Fruit fly (Drosophila melanogaster) whole organism, embryonic: Measurements from ENCODE around the gene CG11905.

ENCODE experiments used
- B-H1 ChIP-seq: fragments of 200-800 bp; sonication (Bioruptor generic); IDR thresholded peaks from 3 replicates; pipeline ENCODE4 v1.3.6; 2022; ENCODE audit warnings: missing biosample characterization, missing genetic modification characterization
- Bgb ChIP-seq: fragments of 200-800 bp; sonication (Bioruptor generic); IDR thresholded peaks from 2 replicates; pipeline ENCODE4 v1.3.6; 2022; ENCODE audit warnings: missing biosample characterization, missing genetic modification characterization; ENCODE audit not compliant: partially characterized antibody
- CG10147 ChIP-seq: fragments of 200-800 bp; sonication (Bioruptor generic); optimal IDR thresholded peaks from 2 replicates; lab custom pipeline; 2019; ENCODE audit warnings: missing biosample characterization, mild to moderate bottlenecking, missing genetic modification characterization, moderate library complexity
- CG10366 ChIP-seq: fragments of 200-800 bp; sonication (Bioruptor generic); IDR thresholded peaks from 2 replicates; pipeline ENCODE4 v1.3.6; 2022; ENCODE audit warnings: missing biosample characterization, missing genetic modification characterization
- CG10431 ChIP-seq: fragments of 200-800 bp; sonication (Bioruptor generic); optimal IDR thresholded peaks from 3 replicates; lab custom pipeline; 2018; ENCODE audit warnings: missing biosample characterization, mild to moderate bottlenecking, missing genetic modification characterization
- CG11093 ChIP-seq: fragments of 200-800 bp; sonication (Bioruptor generic); IDR thresholded peaks from 3 replicates; pipeline ENCODE4 v1.3.6; 2022; ENCODE audit warnings: missing biosample characterization, missing genetic modification characterization
- CG11456 ChIP-seq: fragments of 200-800 bp; sonication (Bioruptor generic); IDR thresholded peaks from 3 replicates; pipeline ENCODE4 v1.3.6; 2022; ENCODE audit warnings: missing biosample characterization, missing genetic modification characterization
- CG12769 ChIP-seq: fragments of 200-800 bp; sonication (Bioruptor generic); optimal IDR thresholded peaks from 2 replicates; lab custom pipeline; 2019; ENCODE audit warnings: missing biosample characterization, mild to moderate bottlenecking, missing genetic modification characterization, moderate library complexity
- CG13287 ChIP-seq: fragments of 200-800 bp; sonication (Bioruptor generic); IDR thresholded peaks from 2 replicates; pipeline ENCODE4 v1.3.6; 2022; ENCODE audit warnings: missing biosample characterization, missing genetic modification characterization; ENCODE audit not compliant: partially characterized antibody
- CG18599 ChIP-seq: fragments of 200-800 bp; sonication (Bioruptor generic); optimal IDR thresholded peaks from 3 replicates; lab custom pipeline; 2017; ENCODE audit warnings: missing biosample characterization, missing genetic modification characterization, mild to moderate bottlenecking, moderate library complexity, missing genetic modification reagents
- CG2199 ChIP-seq: fragments of 200-800 bp; sonication (Bioruptor generic); IDR thresholded peaks from 3 replicates; pipeline ENCODE4 v1.3.6; 2022; ENCODE audit warnings: missing biosample characterization, missing genetic modification characterization
- CG32532 ChIP-seq: fragments of 200-800 bp; sonication (Bioruptor generic); IDR thresholded peaks from 2 replicates; pipeline ENCODE4 v1.3.6; 2022; ENCODE audit warnings: missing biosample characterization, missing genetic modification characterization
- CG3281 ChIP-seq: fragments of 200-800 bp; sonication (Bioruptor generic); optimal IDR thresholded peaks from 3 replicates; lab custom pipeline; 2017; ENCODE audit warnings: missing biosample characterization, mild to moderate bottlenecking, missing genetic modification characterization
- CG34224 ChIP-seq: fragments of 200-800 bp; sonication (Bioruptor generic); IDR thresholded peaks from 3 replicates; pipeline ENCODE4 v1.3.6; 2022; ENCODE audit warnings: missing biosample characterization, missing genetic modification characterization; ENCODE audit not compliant: partially characterized antibody
- CG42726 ChIP-seq: fragments of 200-800 bp; sonication (Bioruptor generic); IDR thresholded peaks from 2 replicates; pipeline ENCODE4 v1.3.6; 2022; ENCODE audit warnings: missing biosample characterization, missing genetic modification characterization; ENCODE audit not compliant: partially characterized antibody
- CG4707 ChIP-seq: fragments of 200-800 bp; sonication (Bioruptor generic); optimal IDR thresholded peaks from 2 replicates; lab custom pipeline; 2018; ENCODE audit warnings: missing biosample characterization, mild to moderate bottlenecking, missing genetic modification characterization, moderate library complexity
- CG7786 ChIP-seq: fragments of 200-800 bp; sonication (Bioruptor generic); optimal IDR thresholded peaks from 2 replicates; lab custom pipeline; 2016; ENCODE audit warnings: missing biosample characterization, missing genetic modification characterization
- CG7839 ChIP-seq: fragments of 200-800 bp; sonication (Bioruptor generic); optimal IDR thresholded peaks from 3 replicates; lab custom pipeline; 2018; ENCODE audit warnings: missing biosample characterization, mild to moderate bottlenecking, missing genetic modification characterization, moderate library complexity
- CG8290 ChIP-seq, 3 experiments: fragments of 200-800 bp; sonication (Bioruptor generic); optimal IDR thresholded peaks; 2 replicates each; lab custom pipeline; 2016 to 2019; ENCODE audit warnings: missing biosample characterization in 3 of 3, missing genetic modification characterization in 3 of 3, mild to moderate bottlenecking in 2 of 3, moderate library complexity in 1 of 3
- CG8765 ChIP-seq: fragments of 200-800 bp; sonication (Bioruptor generic); IDR thresholded peaks from 2 replicates; pipeline ENCODE4 v1.3.6; 2022; ENCODE audit warnings: missing biosample characterization, missing genetic modification characterization
- CG8924 ChIP-seq: fragments of 200-800 bp; optimal IDR thresholded peaks from 3 replicates; lab custom pipeline; 2019; ENCODE audit warnings: missing biosample characterization, mild to moderate bottlenecking, missing genetic modification characterization, moderate library complexity
- CG9437 ChIP-seq: fragments of 200-800 bp; sonication (Bioruptor generic); optimal IDR thresholded peaks from 2 replicates; lab custom pipeline; 2018; ENCODE audit warnings: missing biosample characterization, mild to moderate bottlenecking, missing genetic modification characterization
- CG9932 ChIP-seq: fragments of 200-800 bp; sonication (Bioruptor generic); IDR thresholded peaks from 2 replicates; pipeline ENCODE4 v1.3.6; 2022; ENCODE audit warnings: missing biosample characterization, missing genetic modification characterization
- CTCF ChIP-seq: fragments of 200-800 bp; sonication (Bioruptor generic); optimal IDR thresholded peaks from 2 replicates; lab custom pipeline; 2017; ENCODE audit warnings: missing biosample characterization, mild to moderate bottlenecking, missing genetic modification characterization, moderate library complexity
- D19B ChIP-seq: fragments of 200-800 bp; sonication (Bioruptor generic); optimal IDR thresholded peaks from 2 replicates; lab custom pipeline; 2017; ENCODE audit warnings: missing biosample characterization, mild to moderate bottlenecking, missing genetic modification characterization
- Dbx ChIP-seq: fragments of 200-800 bp; sonication (Bioruptor generic); IDR thresholded peaks from 3 replicates; pipeline ENCODE4 v1.3.6; 2022; ENCODE audit warnings: missing biosample characterization, missing genetic modification characterization
- Deaf1 ChIP-seq: fragments of 200-800 bp; optimal IDR thresholded peaks from 3 replicates; lab custom pipeline; 2019; ENCODE audit warnings: missing biosample characterization, mild to moderate bottlenecking, missing genetic modification characterization, moderate library complexity
- Dip3 ChIP-seq: fragments of 200-800 bp; sonication (Bioruptor generic); optimal IDR thresholded peaks from 3 replicates; lab custom pipeline; 2016; ENCODE audit warnings: missing biosample characterization, missing genetic modification characterization
- E2f2 ChIP-seq: fragments of 200-800 bp; sonication (Bioruptor generic); IDR thresholded peaks from 2 replicates; pipeline ENCODE4 v1.3.6; 2022; ENCODE audit warnings: missing biosample characterization, missing genetic modification characterization
- HLHmδ ChIP-seq: fragments of 200-800 bp; sonication (Bioruptor generic); optimal IDR thresholded peaks from 2 replicates; lab custom pipeline; 2018; ENCODE audit warnings: missing biosample characterization, mild to moderate bottlenecking, missing genetic modification characterization, moderate library complexity
- Hsf ChIP-seq: fragments of 200-800 bp; sonication (Bioruptor generic); optimal IDR thresholded peaks from 3 replicates; lab custom pipeline; 2016; ENCODE audit warnings: missing biosample characterization, missing genetic modification characterization
- NfI ChIP-seq: fragments of 200-800 bp; sonication (Bioruptor generic); optimal IDR thresholded peaks from 3 replicates; lab custom pipeline; 2018; ENCODE audit warnings: missing biosample characterization, mild to moderate bottlenecking, missing genetic modification characterization, moderate library complexity
- Ptx1 ChIP-seq: fragments of 200-800 bp; sonication (Bioruptor generic); IDR thresholded peaks from 2 replicates; pipeline ENCODE4 v1.3.6; 2022; ENCODE audit warnings: missing biosample characterization, missing genetic modification characterization
- Rfx ChIP-seq: fragments of 200-800 bp; sonication (Bioruptor generic); IDR thresholded peaks from 2 replicates; pipeline ENCODE4 v1.3.6; 2022; ENCODE audit warnings: missing biosample characterization, missing genetic modification characterization
- bcd ChIP-seq: fragments of 200-800 bp; sonication (Bioruptor generic); optimal IDR thresholded peaks from 2 replicates; lab custom pipeline; 2017; ENCODE audit warnings: missing biosample characterization, mild to moderate bottlenecking, missing genetic modification characterization
- caup ChIP-seq: fragments of 200-800 bp; sonication (Bioruptor generic); optimal IDR thresholded peaks from 3 replicates; lab custom pipeline; 2017; ENCODE audit warnings: missing biosample characterization, mild to moderate bottlenecking, missing genetic modification characterization, moderate library complexity; ENCODE audit not compliant: severe bottlenecking
- dysf ChIP-seq: fragments of 200-800 bp; sonication (Bioruptor generic); IDR thresholded peaks from 3 replicates; pipeline ENCODE4 v1.3.6; 2022; ENCODE audit warnings: missing biosample characterization, missing genetic modification characterization
- knrl ChIP-seq: fragments of 200-800 bp; sonication (Bioruptor generic); IDR thresholded peaks from 3 replicates; pipeline ENCODE4 v1.3.6; 2022; ENCODE audit warnings: missing biosample characterization, missing genetic modification characterization; ENCODE audit not compliant: partially characterized antibody
- lmd ChIP-seq: fragments of 200-800 bp; sonication (Bioruptor generic); IDR thresholded peaks from 2 replicates; pipeline ENCODE4 v1.3.6; 2022; ENCODE audit warnings: missing biosample characterization, missing genetic modification characterization
- lola ChIP-seq, 3 experiments: fragments of >200 bp in 2 of 3; fragments of 200-800 bp in 1 of 3; sonication (Bioruptor generic) in 1 of 3; optimal IDR thresholded peaks; 2 replicates each; lab custom pipeline; 2017 to 2019; ENCODE audit warnings: missing biosample characterization in 3 of 3, missing genetic modification characterization in 3 of 3, mild to moderate bottlenecking in 1 of 3, moderate library complexity in 1 of 3
- otp ChIP-seq: fragments of 200-800 bp; sonication (Bioruptor generic); IDR thresholded peaks from 3 replicates; pipeline ENCODE4, ENCODE4 v1.3.6; 2022; ENCODE audit warnings: missing biosample characterization, missing genetic modification characterization
- p53 ChIP-seq: fragments of 200-800 bp; sonication (Bioruptor generic); optimal IDR thresholded peaks from 2 replicates; lab custom pipeline; 2016; ENCODE audit warnings: missing biosample characterization, missing genetic modification characterization
- pan ChIP-seq, 4 experiments: fragments of >200 bp in 3 of 4; fragments of 200-800 bp in 1 of 4; sonication (Bioruptor generic) in 1 of 4; optimal IDR thresholded peaks in 3 of 4; IDR thresholded peaks in 1 of 4; 2 replicates each; pipeline versions ENCODE4 v1.3.6 to Lab custom; 2017 to 2022; ENCODE audit warnings: missing biosample characterization in 2 of 4, missing genetic modification characterization in 2 of 4, mixed read lengths in 1 of 4
- pho ChIP-seq: fragments of 200-800 bp; sonication (Bioruptor generic); optimal IDR thresholded peaks from 2 replicates; lab custom pipeline; 2016; ENCODE audit warnings: missing biosample characterization, missing genetic modification characterization
- row ChIP-seq: fragments of 200-800 bp; sonication (Bioruptor generic); IDR thresholded peaks from 3 replicates; pipeline ENCODE4 v1.3.6; 2022; ENCODE audit warnings: missing biosample characterization, missing genetic modification characterization
- slbo ChIP-seq: fragments of 200-800 bp; sonication (Bioruptor generic); IDR thresholded peaks from 2 replicates; pipeline ENCODE4 v1.3.6; 2022; ENCODE audit warnings: missing biosample characterization, missing genetic modification characterization
- sob ChIP-seq: fragments of 200-800 bp; sonication (Bioruptor generic); IDR thresholded peaks from 2 replicates; pipeline ENCODE4 v1.3.6; 2022; ENCODE audit warnings: missing biosample characterization, missing genetic modification characterization
- vvl ChIP-seq: fragments of 200-800 bp; sonication (Bioruptor generic); IDR thresholded peaks from 2 replicates; pipeline ENCODE4 v1.3.6; 2022; ENCODE audit warnings: missing biosample characterization, missing genetic modification characterization
- wdn ChIP-seq: fragments of 200-800 bp; sonication (Bioruptor generic); IDR thresholded peaks from 2 replicates; pipeline ENCODE4 v1.3.6; 2022; ENCODE audit warnings: missing biosample characterization, missing genetic modification characterization

Gene CG11905

DNA sequence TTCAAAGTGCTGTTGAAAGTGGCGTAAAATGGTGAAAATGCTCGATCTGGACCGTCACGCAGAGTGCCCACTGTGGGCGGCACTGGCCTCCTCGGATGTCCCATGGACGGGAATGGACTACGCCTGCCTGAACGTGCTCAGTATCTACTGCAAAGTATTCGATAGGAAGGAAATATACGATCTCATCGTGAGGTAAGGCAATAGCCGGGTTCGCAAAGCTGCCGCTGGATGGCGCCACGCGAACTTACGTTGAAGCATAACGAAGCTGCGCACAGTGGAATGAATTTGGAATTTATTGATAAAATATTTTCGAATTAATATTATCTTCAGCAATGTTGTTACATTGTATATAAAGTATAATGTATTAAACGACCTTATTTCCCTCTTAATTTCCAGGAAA, 38.9 kb downstream of the CG11905 start (continued):
- peak; percentile 40; the same call in 1 of the 3 replicates for TF ChIP-seq row (GFP tag; lab: Robert Waterston, UW)
- TF ChIP-seq HLHmδ (GFP tag; lab: Kevin White, UChicago), result peak; percentile 35
- TF ChIP-seq Dbx, result peak; percentile 22; the same call in 1 of the 3 replicates
- 0 out of 2 replicates have a peak, but pooled peaks have one; percentile 14 for TF ChIP-seq lmd (GFP tag; lab: Robert Waterston, UW)
- peak; percentile 3 for TF ChIP-seq bcd (GFP tag; lab: Kevin White, UChicago)
- peak; percentile 42; the same call in 1 of the 3 replicates for TF ChIP-seq CG34224 (GFP tag; lab: Robert Waterston, UW)
- peak; percentile 41 for TF ChIP-seq slbo
- TF ChIP-seq p53 (GFP tag; lab: Kevin White, UChicago), result no peak
- TF ChIP-seq CG9932 (GFP tag; lab: Robert Waterston, UW), result 0 out of 2 replicates have a peak, but pooled peaks have one; percentile 7
- peak; percentile 24; the same call in 1 of the 2 replicates for TF ChIP-seq CG13287 (GFP tag; lab: Robert Waterston, UW)
- peak; percentile 31; the same call in 1 of the 2 replicates for TF ChIP-seq vvl (GFP tag; lab: Robert Waterston, UW)
- TF ChIP-seq CTCF (GFP tag; lab: Kevin White, UChicago), result peak; percentile 93
- TF ChIP-seq knrl, result 0 out of 3 replicates have a peak, but pooled peaks have one; percentile 27
- TF ChIP-seq Hsf (GFP tag; lab: Kevin White, UChicago), result peak; percentile 6
- TF ChIP-seq CG11456 (GFP tag; lab: Robert Waterston, UW), result peak; percentile 68; the same call in 1 of the 3 replicates
- TF ChIP-seq CG10147 (GFP tag; lab: Kevin White, UChicago), result no peak
- peak; percentile 66; the same call in 1 of the 2 replicates for TF ChIP-seq CG32532 (GFP tag; lab: Robert Waterston, UW)
- TF ChIP-seq E2f2, result 0 out of 2 replicates have a peak, but pooled peaks have one; percentile 16
- TF ChIP-seq CG10431 (GFP tag; lab: Kevin White, UChicago), result no peak
- TF ChIP-seq sob, result peak; percentile 31; the same call in 1 of the 2 replicates
- TF ChIP-seq CG4707 (GFP tag; lab: Kevin White, UChicago), result peak; percentile 64
- no peak for TF ChIP-seq B-H1 (GFP tag; lab: Robert Waterston, UW)
- 0 out of 2 replicates have a peak, but pooled peaks have one; percentile 17 for TF ChIP-seq CG10366 (GFP tag; lab: Robert Waterston, UW)
- TF ChIP-seq wdn (GFP tag; lab: Robert Waterston, UW), result 0 out of 2 replicates have a peak, but pooled peaks have one; percentile 28
- peak; percentile 81 for TF ChIP-seq CG2199
- peak; percentile 28 for TF ChIP-seq Deaf1 (tag; lab: Kevin White, UChicago)
- TF ChIP-seq otp, result peak; percentile 16; the same call in 1 of the 3 replicates
- TF ChIP-seq Bgb (GFP tag; lab: Robert Waterston, UW), result 0 out of 2 replicates have a peak, but pooled peaks have one; percentile 22
- TF ChIP-seq NfI (GFP tag; lab: Kevin White, UChicago), result peak; percentile 28
- no peak for TF ChIP-seq Dip3 (GFP tag; lab: Kevin White, UChicago)
- no peak for TF ChIP-seq lola (GFP tag; optimal IDR thresholded peaks at IDR 0.05; lab: Kevin White, UChicago)
- peak; percentile 33 for TF ChIP-seq Rfx (GFP tag; lab: Robert Waterston, UW)
- TF ChIP-seq CG9437, result peak; percentile 6
- TF ChIP-seq CG12769 (tag; lab: Kevin White, UChicago), result peak; percentile 37

dm6 chr3L:16893647-16894046, 41.7 kb downstream of the CG11905 start:
- TF ChIP-seq CG8290 (GFP tag; optimal IDR thresholded peaks at IDR 0.05; lab: Kevin White, UChicago) (no peak), CG8290 (tag; optimal IDR thresholded peaks at IDR 0.05; lab: Kevin White, UChicago) (peak in 1 of 2 experiments; percentile 14), CG8924 (tag; lab: Kevin White, UChicago) (peak; percentile 23), CG7839 (peak; percentile 50), caup (GFP tag; lab: Kevin White, UChicago) (peak; percentile 33), pho (GFP tag; lab: Kevin White, UChicago) (no peak), CG11093 (GFP tag; lab: Robert Waterston, UW) (no peak), D19B (GFP tag; lab: Kevin White, UChicago) (peak; percentile 30), CG42726 (GFP tag; lab: Robert Waterston, UW) (no peak), Ptx1 (peak; percentile 41; the same call in 1 of the 2 replicates), CG8765 (GFP tag; lab: Robert Waterston, UW) (no peak), CG7786 (GFP tag; lab: Kevin White, UChicago) (peak; percentile 3), dysf (GFP tag; lab: Robert Waterston, UW) (peak; percentile 40; the same call in 1 of the 3 replicates), CG3281 (peak; percentile 35), pan (optimal IDR thresholded peaks at IDR 0.05; lab: Kevin White, UChicago) (no peak), pan (GFP tag; optimal IDR thresholded peaks at IDR 0.05 in 1 of 2, IDR thresholded peaks at IDR 0.05 in 1 of 2) (no peak), CG18599 (GFP tag; lab: Kevin White, UChicago) (peak; percentile 60), Rfx (GFP tag; lab: Robert Waterston, UW) (peak; percentile 33; the same call in 1 of the 2 replicates)
